Worm (Caenorhabditis elegans) whole organism, young adult: ENCODE data around the gene fat-6.

ENCODE experiments used
- B0035.1 ChIP-seq: sonication (generic microtip); optimal IDR thresholded peaks from 2 replicates; lab custom pipeline; 2016; ENCODE audit warnings: missing genetic modification characterization, mild to moderate bottlenecking, missing compliant biosample characterization, missing genotype, missing genetic modification reagents
- B0336.3 ChIP-seq: fragments of 200-800 bp; sonication (Bioruptor generic); IDR thresholded peaks from 2 replicates; pipeline ENCODE4 v1.3.6; 2022; ENCODE audit warnings: missing genetic modification characterization, missing compliant biosample characterization
- D2030.7 ChIP-seq: fragments of 200-800 bp; sonication (Bioruptor generic); IDR thresholded peaks from 2 replicates; pipeline ENCODE4 v1.3.6; 2022; ENCODE audit warnings: missing genetic modification reagents, missing genetic modification characterization, missing compliant biosample characterization
- F22D6.2 ChIP-seq: sonication (generic microtip); optimal IDR thresholded peaks from 2 replicates; lab custom pipeline; 2016; ENCODE audit warnings: mild to moderate bottlenecking, missing genetic modification characterization, missing compliant biosample characterization
- F37B4.10 ChIP-seq: fragments of 200-800 bp; sonication (Bioruptor generic); IDR thresholded peaks from 2 replicates; pipeline ENCODE4 v1.3.6; 2022; ENCODE audit warnings: missing genetic modification characterization, missing compliant biosample characterization
- F39B2.1 ChIP-seq: fragments of 200-800 bp; sonication (Bioruptor generic); IDR thresholded peaks from 2 replicates; pipeline ENCODE4 v1.3.6; 2022; ENCODE audit warnings: missing genetic modification reagents, missing genetic modification characterization, missing compliant biosample characterization
- F49E8.2 ChIP-seq: sonication (generic microtip); optimal IDR thresholded peaks from 3 replicates; lab custom pipeline; 2017; ENCODE audit warnings: missing genetic modification characterization, mild to moderate bottlenecking, missing compliant biosample characterization, antibody characterized with exemption, moderate library complexity; ENCODE audit not compliant: insufficient read depth
- F55B11.4 ChIP-seq: sonication (generic microtip); optimal IDR thresholded peaks from 2 replicates; lab custom pipeline; 2016; ENCODE audit warnings: missing compliant biosample characterization, missing genetic modification characterization, borderline replicate concordance; ENCODE audit not compliant: insufficient read depth
- F57A8.1 ChIP-seq: fragments of 200-800 bp; sonication (Bioruptor generic); optimal IDR thresholded peaks from 2 replicates; lab custom pipeline; 2018; ENCODE audit warnings: mild to moderate bottlenecking, missing genetic modification characterization, moderate library complexity, missing compliant biosample characterization
- K12H6.12 ChIP-seq: fragments of 200-800 bp; sonication (Bioruptor generic); optimal IDR thresholded peaks from 2 replicates; lab custom pipeline; 2018; ENCODE audit warnings: mild to moderate bottlenecking, missing genetic modification characterization, missing compliant biosample characterization
- Y53F4B.3 ChIP-seq: fragments of 200-800 bp; sonication (Bioruptor generic); IDR thresholded peaks from 2 replicates; pipeline ENCODE4 v1.3.6; 2022; ENCODE audit warnings: missing genetic modification reagents, missing genetic modification characterization, missing compliant biosample characterization
- Y53G8AR.9 ChIP-seq: fragments of 200-800 bp; sonication (Bioruptor generic); conservative IDR thresholded peaks from 2 replicates; pipeline ENCODE4 v1.3.6; 2022; ENCODE audit warnings: missing genetic modification reagents, missing genetic modification characterization, missing compliant biosample characterization
- Y67H2A.10 ChIP-seq: fragments of 200-800 bp; sonication (Bioruptor generic); conservative IDR thresholded peaks from 2 replicates; pipeline ENCODE4 v1.3.6; 2022; ENCODE audit warnings: missing genetic modification reagents, missing genetic modification characterization, missing compliant biosample characterization
- Y79H2A.3 ChIP-seq: fragments of 200-800 bp; sonication (Bioruptor generic); conservative IDR thresholded peaks from 2 replicates; pipeline ENCODE4 v1.3.6; 2022; ENCODE audit warnings: missing genetic modification reagents, missing genetic modification characterization, missing compliant biosample characterization
- Y95B8A.8 ChIP-seq: fragments of 200-800 bp; sonication (Bioruptor generic); IDR thresholded peaks from 2 replicates; pipeline ENCODE4 v1.3.6; 2022; ENCODE audit warnings: missing genetic modification reagents, missing genetic modification characterization, missing compliant biosample characterization
- ama-1 ChIP-seq, 3 experiments: fragments of 150-350 bp in 1 of 3; sonication (generic microtip) in 2 of 3; optimal IDR thresholded peaks; 2 replicates each; lab custom pipeline; 2014 to 2018; ENCODE audit warnings: missing biosample characterization in 2 of 3, missing genetic modification characterization in 2 of 3, missing genetic modification reagents in 2 of 3
- aptf-2 ChIP-seq: fragments of 200-800 bp; sonication (Bioruptor generic); conservative IDR thresholded peaks from 2 replicates; pipeline ENCODE4 v1.3.6; 2022; ENCODE audit warnings: missing genetic modification reagents, missing genetic modification characterization, missing compliant biosample characterization
- aptf-3 ChIP-seq: fragments of 200-800 bp; sonication (Bioruptor generic); IDR thresholded peaks from 2 replicates; pipeline ENCODE4 v1.3.6; 2022; ENCODE audit warnings: missing genetic modification characterization, missing compliant biosample characterization
- atf-7 ChIP-seq: sonication (generic microtip); optimal IDR thresholded peaks from 2 replicates; lab custom pipeline; 2017; ENCODE audit warnings: mild to moderate bottlenecking, missing genetic modification characterization, missing compliant biosample characterization
- bed-1 ChIP-seq: fragments of 200-800 bp; sonication (Bioruptor generic); IDR thresholded peaks from 2 replicates; pipeline ENCODE4 v1.3.6; 2022; ENCODE audit warnings: missing genetic modification reagents, missing genetic modification characterization, missing compliant biosample characterization
- ccch-3 ChIP-seq: fragments of 200-800 bp; sonication (Bioruptor generic); optimal IDR thresholded peaks from 2 replicates; lab custom pipeline; 2018; ENCODE audit warnings: mild to moderate bottlenecking, missing genetic modification characterization, missing compliant biosample characterization
- ceh-100 ChIP-seq: fragments of 200-800 bp; sonication (Bioruptor generic); IDR thresholded peaks from 2 replicates; pipeline ENCODE4 v1.3.6; 2022; ENCODE audit warnings: missing genetic modification reagents, missing genetic modification characterization, missing compliant biosample characterization
- ceh-40 ChIP-seq: fragments of 200-800 bp; sonication (Bioruptor generic); IDR thresholded peaks from 2 replicates; pipeline ENCODE4 v1.3.6; 2022; ENCODE audit warnings: missing genetic modification characterization, missing compliant biosample characterization
- dpl-1 ChIP-seq: fragments of 150-350 bp; optimal IDR thresholded peaks from 2 replicates; lab custom pipeline; 2014; ENCODE audit warnings: missing biosample characterization, missing genetic modification reagents, missing genetic modification characterization
- ekl-4 ChIP-seq: fragments of 200-800 bp; sonication (Bioruptor generic); IDR thresholded peaks from 2 replicates; pipeline ENCODE4 v1.3.6; 2022; ENCODE audit warnings: missing genetic modification reagents, missing genetic modification characterization, missing compliant biosample characterization
- ets-4 ChIP-seq: fragments of 200-800 bp; sonication (Bioruptor generic); optimal IDR thresholded peaks from 2 replicates; lab custom pipeline; 2018; ENCODE audit warnings: mild to moderate bottlenecking, missing genetic modification characterization, missing compliant biosample characterization
- him-1 ChIP-seq: sonication (generic microtip); optimal IDR thresholded peaks from 2 replicates; lab custom pipeline; 2016; ENCODE audit warnings: missing genotype, missing genetic modification reagents, missing genetic modification characterization, missing compliant biosample characterization
- hmg-1.2 ChIP-seq: fragments of 200-800 bp; sonication (Bioruptor generic); IDR thresholded peaks from 2 replicates; pipeline ENCODE4 v1.3.6; 2022; ENCODE audit warnings: missing genetic modification reagents, missing genetic modification characterization, missing compliant biosample characterization
- hsf-1 ChIP-seq: fragments of 200-800 bp; sonication (Bioruptor generic); IDR thresholded peaks from 2 replicates; pipeline ENCODE4 v1.3.6; 2022; ENCODE audit warnings: missing genetic modification reagents, missing genetic modification characterization, missing compliant biosample characterization
- let-526 ChIP-seq: fragments of 200-800 bp; sonication (Bioruptor generic); IDR thresholded peaks from 2 replicates; pipeline ENCODE4 v1.3.6; 2022; ENCODE audit warnings: missing genetic modification reagents, missing genetic modification characterization, missing compliant biosample characterization
- lin-35 ChIP-seq, 3 experiments: fragments of 150-350 bp in 2 of 3; sonication (generic microtip) in 1 of 3; optimal IDR thresholded peaks; 2 replicates each; lab custom pipeline; 2014 to 2018; ENCODE audit warnings: missing biosample characterization in 3 of 3, missing genetic modification characterization in 3 of 3, missing genetic modification reagents in 3 of 3
- lsl-1 ChIP-seq: fragments of 200-800 bp; sonication (Bioruptor generic); optimal IDR thresholded peaks from 2 replicates; lab custom pipeline; 2018; ENCODE audit warnings: mild to moderate bottlenecking, missing genetic modification characterization, moderate library complexity, missing compliant biosample characterization
- madf-6 ChIP-seq: fragments of 200-800 bp; sonication (Bioruptor generic); IDR thresholded peaks from 2 replicates; pipeline ENCODE4 v1.3.6; 2022; ENCODE audit warnings: missing genetic modification reagents, missing genetic modification characterization, missing compliant biosample characterization
- nfya-2 ChIP-seq: fragments of 200-800 bp; sonication (Bioruptor generic); IDR thresholded peaks from 2 replicates; pipeline ENCODE4 v1.3.6; 2022; ENCODE audit warnings: missing genetic modification reagents, missing genetic modification characterization, missing compliant biosample characterization
- nhr-27 ChIP-seq: fragments of 200-800 bp; sonication (Bioruptor generic); optimal IDR thresholded peaks from 2 replicates; lab custom pipeline; 2018; ENCODE audit warnings: mild to moderate bottlenecking, missing genetic modification characterization, moderate library complexity, missing compliant biosample characterization
- nhr-80 ChIP-seq: sonication (generic microtip); optimal IDR thresholded peaks from 2 replicates; lab custom pipeline; 2016; ENCODE audit warnings: missing genetic modification characterization, missing compliant biosample characterization
- sea-2 ChIP-seq: fragments of 200-800 bp; sonication (Bioruptor generic); IDR thresholded peaks from 2 replicates; pipeline ENCODE4 v1.3.6; 2022; ENCODE audit warnings: missing genetic modification characterization, missing compliant biosample characterization
- snpc-3.4 ChIP-seq: sonication (generic microtip); optimal IDR thresholded peaks from 2 replicates; lab custom pipeline; 2017; ENCODE audit warnings: missing genetic modification characterization, mild to moderate bottlenecking, missing compliant biosample characterization, antibody characterized with exemption, moderate library complexity, missing genotype, missing genetic modification reagents
- snpc-4 ChIP-seq, 5 experiments: fragments of 150-350 bp in 1 of 5; sonication (generic microtip) in 4 of 5; optimal IDR thresholded peaks; 2 replicates each; lab custom pipeline; 2014 to 2018; ENCODE audit warnings: missing genetic modification characterization in 5 of 5, missing biosample characterization in 3 of 5, antibody characterized with exemption in 2 of 5, mild to moderate bottlenecking in 2 of 5, missing compliant biosample characterization in 2 of 5, missing genotype in 2 of 5, moderate library complexity in 2 of 5, missing genetic modification reagents in 1 of 5
- somi-1 ChIP-seq: fragments of 200-800 bp; sonication (Bioruptor generic); optimal IDR thresholded peaks from 2 replicates; lab custom pipeline; 2018; ENCODE audit warnings: mild to moderate bottlenecking, missing genetic modification characterization, missing compliant biosample characterization
- unc-130 ChIP-seq: sonication (generic microtip); optimal IDR thresholded peaks from 2 replicates; lab custom pipeline; 2016; ENCODE audit warnings: missing genetic modification reagents, missing genetic modification characterization, missing compliant biosample characterization
- unc-62 ChIP-seq: fragments of 150-350 bp; optimal IDR thresholded peaks from 2 replicates; lab custom pipeline; 2014; ENCODE audit warnings: missing biosample characterization, missing genetic modification reagents, missing genetic modification characterization
- xnd-1 ChIP-seq: sonication (generic microtip); optimal IDR thresholded peaks from 2 replicates; lab custom pipeline; 2016; ENCODE audit warnings: missing genotype, missing genetic modification reagents, missing genetic modification characterization, missing compliant biosample characterization
- ztf-18 ChIP-seq: sonication (generic microtip); optimal IDR thresholded peaks from 2 replicates; lab custom pipeline; 2016; ENCODE audit warnings: missing genotype, mild to moderate bottlenecking, missing genetic modification characterization, missing compliant biosample characterization
- ztf-22 ChIP-seq: fragments of 200-800 bp; sonication (Bioruptor generic); optimal IDR thresholded peaks from 2 replicates; lab custom pipeline; 2018; ENCODE audit warnings: mild to moderate bottlenecking, missing genetic modification characterization, moderate library complexity, missing compliant biosample characterization
- ztf-25 ChIP-seq: fragments of 200-800 bp; sonication (Bioruptor generic); IDR thresholded peaks from 2 replicates; pipeline ENCODE4 v1.3.6; 2022; ENCODE audit warnings: missing genetic modification reagents, missing genetic modification characterization, missing compliant biosample characterization
- ztf-26 ChIP-seq: sonication (generic microtip); optimal IDR thresholded peaks from 2 replicates; lab custom pipeline; 2017; ENCODE audit warnings: missing genetic modification characterization, missing compliant biosample characterization

The fat-6 gene

ce11 chrIV:11952612-11953299, 37.3 kb upstream of the fat-6 start, which contains the start of gene gdh-1 (continued):
- no peak for TF ChIP-seq somi-1
- TF ChIP-seq Y95B8A.8 (GFP tag; lab: Robert Waterston, UW), result no peak
- no peak for TF ChIP-seq sea-2
- no peak for TF ChIP-seq aptf-2 (GFP tag; lab: Robert Waterston, UW)
- peak; percentile 32; the same call in 1 of the 2 replicates for TF ChIP-seq hmg-1.2 (GFP tag; lab: Robert Waterston, UW)
- no peak for TF ChIP-seq ztf-18 (tag; lab: Kevin White, UChicago)
- no peak for TF ChIP-seq unc-130 (GFP tag; lab: Kevin White, UChicago)
- TF ChIP-seq B0336.3 (GFP tag; lab: Robert Waterston, UW), result no peak
- no peak for TF ChIP-seq hsf-1
- TF ChIP-seq ceh-100 (GFP tag; lab: Robert Waterston, UW), result no peak
- no peak for TF ChIP-seq ztf-22 (GFP tag; lab: Kevin White, UChicago)
- TF ChIP-seq ets-4 (GFP tag; lab: Kevin White, UChicago), result no peak
- no peak for TF ChIP-seq F39B2.1
- peak; percentile 63 for TF ChIP-seq nhr-80 (tag; lab: Kevin White, UChicago)
- TF ChIP-seq Y79H2A.3, result no peak
- no peak for TF ChIP-seq ztf-25 (GFP tag; lab: Robert Waterston, UW)
- no peak for TF ChIP-seq ekl-4 (GFP tag; lab: Robert Waterston, UW)
- TF ChIP-seq ccch-3 (GFP tag; lab: Kevin White, UChicago), result no peak
- TF ChIP-seq F49E8.2 (tag; lab: Kevin White, UChicago), result no peak
- no peak for TF ChIP-seq snpc-4 (GFP tag; optimal IDR thresholded peaks at IDR 0.05; lab: Kevin White, UChicago)
- TF ChIP-seq snpc-4 (tag; optimal IDR thresholded peaks at IDR 0.05; lab: Kevin White, UChicago), result no peak
- no peak for TF ChIP-seq D2030.7 (GFP tag; lab: Robert Waterston, UW)
- peak; percentile 41 for TF ChIP-seq madf-6 (GFP tag; lab: Robert Waterston, UW)
- no peak for TF ChIP-seq dpl-1 (GFP tag; lab: Kevin White, UChicago)
- no peak for TF ChIP-seq Y53F4B.3 (GFP tag; lab: Robert Waterston, UW)
- no peak for TF ChIP-seq let-526 (GFP tag; lab: Robert Waterston, UW)
- TF ChIP-seq Y67H2A.10, result no peak
- TF ChIP-seq him-1 (tag; lab: Kevin White, UChicago), result no peak
- TF ChIP-seq lin-35 (GFP tag; optimal IDR thresholded peaks at IDR 0.05; lab: Kevin White, UChicago), result peak in 1 of 3 experiments; percentile 6
- TF ChIP-seq F22D6.2 (tag; lab: Kevin White, UChicago), result no peak
- no peak for TF ChIP-seq F37B4.10 (GFP tag; lab: Robert Waterston, UW)
- TF ChIP-seq B0035.1 (tag; lab: Kevin White, UChicago), result no peak
- peak; percentile 23 for TF ChIP-seq lsl-1 (GFP tag; lab: Kevin White, UChicago)
- no peak for TF ChIP-seq F55B11.4 (tag; lab: Kevin White, UChicago)
- TF ChIP-seq F57A8.1 (GFP tag; lab: Kevin White, UChicago), result no peak
- no peak for TF ChIP-seq ztf-26 (tag; lab: Kevin White, UChicago)
- TF ChIP-seq Y53G8AR.9 (GFP tag; lab: Robert Waterston, UW), result no peak
- TF ChIP-seq bed-1 (GFP tag; lab: Robert Waterston, UW), result no peak
- TF ChIP-seq aptf-3 (GFP tag; lab: Robert Waterston, UW), result no peak
- peak; percentile 6 for TF ChIP-seq K12H6.12
- TF ChIP-seq atf-7 (tag; lab: Kevin White, UChicago), result no peak
- no peak for TF ChIP-seq nfya-2 (GFP tag; lab: Robert Waterston, UW)
- peak; percentile 1 for TF ChIP-seq xnd-1 (tag; lab: Kevin White, UChicago)
- TF ChIP-seq nhr-27 (tag; lab: Kevin White, UChicago), result no peak
- TF ChIP-seq ceh-40 (GFP tag; lab: Robert Waterston, UW), result no peak
- no peak for TF ChIP-seq snpc-3.4
- no peak for TF ChIP-seq unc-62 (GFP tag; lab: Kevin White, UChicago)
- TF ChIP-seq ama-1 (optimal IDR thresholded peaks at IDR 0.05; lab: Kevin White, UChicago), result peak; percentile 18
- TF ChIP-seq ama-1 (GFP tag; optimal IDR thresholded peaks at IDR 0.05; lab: Kevin White, UChicago), result no peak
